Worm (Caenorhabditis elegans): ENCODE data around the gene srz-103.

DNA sequence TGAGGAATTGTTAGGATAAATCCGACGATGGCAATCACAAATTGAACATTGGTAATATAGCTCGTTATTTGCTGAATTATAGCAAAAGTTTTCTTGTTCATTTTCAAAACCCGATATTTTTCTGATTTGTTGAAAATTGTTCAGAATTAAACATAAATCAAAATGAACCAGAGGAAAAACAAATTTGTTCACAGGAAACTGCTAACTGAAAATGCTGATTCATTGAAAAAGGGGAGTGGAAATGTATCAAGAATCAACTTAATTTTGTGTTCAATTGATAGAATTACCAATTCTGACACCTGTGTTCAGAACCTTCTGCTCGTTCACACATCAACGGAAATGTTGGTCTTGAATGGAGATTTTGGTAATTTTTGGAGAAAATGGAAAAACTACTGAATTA, 35.6 kb downstream of the srz-103 start, which contains the start of gene srw-77:
- TF ChIP-seq blmp-1 (tag; optimal IDR thresholded peaks at IDR 0.05) (no peak), nhr-28 (tag; optimal IDR thresholded peaks at IDR 0.05) (no peak), pha-4 (tag; optimal IDR thresholded peaks at IDR 0.05) (no peak), lin-13 (tag; optimal IDR thresholded peaks at IDR 0.05) (no peak), elt-3 (tag; optimal IDR thresholded peaks at IDR 0.05) (no peak), tbx-8 (GFP tag; optimal IDR thresholded peaks at IDR 0.05) (no peak), mab-5 (tag; optimal IDR thresholded peaks at IDR 0.05) (no peak), unc-62 (GFP tag; optimal IDR thresholded peaks at IDR 0.05) (no peak), lin-32 (GFP tag; optimal IDR thresholded peaks at IDR 0.05) (no peak), M03D4.4 (tag; optimal IDR thresholded peaks at IDR 0.05) (no peak)

Measured in whole organism, mixed stage, embryonic.